Worm (Caenorhabditis elegans) whole organism, L4 larva: ENCODE measurements around the gene D2045.5.

Experiments used
- F10B5.3 ChIP-seq: sonication (generic microtip); optimal IDR thresholded peaks from 2 replicates; lab custom pipeline; 2016; ENCODE audit warnings: mild to moderate bottlenecking, missing genetic modification characterization, missing compliant biosample characterization
- ceh-82 ChIP-seq: sonication (generic microtip); optimal IDR thresholded peaks from 2 replicates; lab custom pipeline; 2017; ENCODE audit warnings: missing biosample characterization, missing genetic modification characterization
- jun-1 ChIP-seq: fragments of 150-350 bp; optimal IDR thresholded peaks from 2 replicates; lab custom pipeline; 2014; ENCODE audit warnings: missing biosample characterization, missing genetic modification reagents, missing genetic modification characterization
- nhr-28 ChIP-seq: fragments of 150-350 bp; optimal IDR thresholded peaks from 2 replicates; lab custom pipeline; 2014; ENCODE audit warnings: missing biosample characterization, missing genetic modification characterization
- nhr-42 ChIP-seq: fragments of 200-800 bp; sonication (Bioruptor generic); IDR thresholded peaks from 2 replicates; pipeline ENCODE4 v1.3.6; 2022; ENCODE audit warnings: missing genetic modification characterization, missing compliant biosample characterization
- pha-4 ChIP-seq, 2 experiments: fragments of 150-350 bp in 1 of 2; fragments of 200-800 bp in 1 of 2; sonication (Bioruptor generic) in 1 of 2; IDR thresholded peaks in 1 of 2; optimal IDR thresholded peaks in 1 of 2; 2 replicates each; pipeline versions ENCODE4 v1.3.6 to Lab custom; 2014 to 2022; ENCODE audit warnings: missing genetic modification characterization in 2 of 2, missing genetic modification reagents in 2 of 2, missing biosample characterization in 1 of 2, missing compliant biosample characterization in 1 of 2
- tag-97 ChIP-seq: fragments of 200-800 bp; sonication (Bioruptor generic); IDR thresholded peaks from 2 replicates; pipeline ENCODE4 v1.3.6; 2022; ENCODE audit warnings: missing genetic modification characterization, missing compliant biosample characterization

DNA sequence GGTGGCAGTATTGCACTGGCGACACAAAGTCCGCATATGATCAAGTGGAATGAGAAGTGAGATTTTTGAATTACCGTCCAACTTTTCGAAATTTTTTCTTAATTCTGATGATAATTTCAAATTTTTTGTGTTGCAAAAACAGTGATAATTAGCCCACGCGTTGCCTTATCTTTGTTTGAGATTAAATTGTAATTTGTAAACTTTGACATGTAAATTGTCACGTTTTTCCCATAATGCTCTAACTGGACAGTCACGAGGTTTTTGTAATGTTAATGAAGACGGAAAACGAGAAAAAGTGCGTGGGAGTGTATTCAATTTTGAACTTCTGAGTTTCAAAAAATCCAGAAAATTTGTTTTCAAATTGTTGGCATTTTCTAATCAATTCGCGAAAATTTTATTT is 12.1 kb upstream of the D2045.5 start:
- no peak for TF ChIP-seq F10B5.3
- TF ChIP-seq tag-97 (GFP tag; lab: Robert Waterston, UW): no peak
- TF ChIP-seq nhr-42 (GFP tag; lab: Robert Waterston, UW): no peak
- no peak for TF ChIP-seq jun-1 (tag; lab: Kevin White, UChicago)
- no peak for TF ChIP-seq nhr-28 (tag; lab: Kevin White, UChicago)
- no peak for TF ChIP-seq ceh-82 (tag; lab: Kevin White, UChicago)
- TF ChIP-seq pha-4 (GFP tag; IDR thresholded peaks at IDR 0.05; lab: Robert Waterston, UW): no peak
- no peak for TF ChIP-seq pha-4 (tag; optimal IDR thresholded peaks at IDR 0.05; lab: Kevin White, UChicago)
